Fruit fly (Drosophila melanogaster): ENCODE measurements around the gene mRpS26.

DNA sequence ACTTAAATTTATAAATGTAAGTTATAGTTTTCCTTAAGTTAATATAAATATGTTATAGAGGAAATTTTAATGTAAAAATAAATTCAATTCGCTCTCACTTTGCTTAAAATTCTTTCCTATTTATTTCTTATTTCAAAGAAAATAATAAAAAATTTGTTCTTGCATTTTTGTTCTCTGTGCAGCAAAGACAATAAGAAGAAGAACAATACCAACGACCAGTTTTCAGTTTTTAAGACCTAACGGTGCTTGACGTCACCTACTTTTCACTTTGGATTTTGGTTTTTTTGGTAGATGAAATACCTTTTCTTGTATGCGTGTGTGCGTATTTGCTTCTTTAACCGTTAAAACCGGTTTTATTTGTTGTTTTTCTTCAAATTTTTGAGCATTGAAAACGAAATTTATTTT, 4.2 kb upstream of the mRpS26 start:
- TF ChIP-seq gl (tag; optimal IDR thresholded peaks at IDR 0.05) (no peak), Pif1A (GFP tag; optimal IDR thresholded peaks at IDR 0.05) (no peak), CG13204 (GFP tag; optimal IDR thresholded peaks at IDR 0.05) (no peak), Ets98B (GFP tag; IDR thresholded peaks at IDR 0.05) (no peak), CG14655 (GFP tag; optimal IDR thresholded peaks at IDR 0.05) (no peak), Pif1B (GFP tag; optimal IDR thresholded peaks at IDR 0.05) (no peak), CG4496 (GFP tag; IDR thresholded peaks at IDR 0.05) (no peak), CG17806 (tag; optimal IDR thresholded peaks at IDR 0.05) (no peak), CG10348 (GFP tag; IDR thresholded peaks at IDR 0.05) (no peak), EcR (GFP tag; optimal IDR thresholded peaks at IDR 0.05) (no peak), D1 (tag; optimal IDR thresholded peaks at IDR 0.05) (no peak), CG12605 (GFP tag; IDR thresholded peaks at IDR 0.05) (no peak), CG34367 (tag; optimal IDR thresholded peaks at IDR 0.05) (no peak)
